Fruit fly (Drosophila melanogaster) S2 (cell line): ENCODE results near the gene Aldh.

Experiments
- CG8478 ChIP-seq: fragments of >200 bp; optimal IDR thresholded peaks from 2 replicates; lab custom pipeline; 2018
- CTCF ChIP-seq, 2 experiments: fragments of >200 bp; optimal IDR thresholded peaks; 2 replicates each; lab custom pipeline; 2018

- TF ChIP-seq CG8478 (lab: Kevin White, UChicago) = no peak
- no peak for TF ChIP-seq CTCF (optimal IDR thresholded peaks at IDR 0.05; lab: Kevin White, UChicago)
These were observed 13.0 kb downstream of the Aldh start for dm6 chr2L:9400153-9400552.
